Worm (Caenorhabditis elegans): ENCODE results near the gene Y116F11B.7.

Y116F11B.7 gene

ce11 chrV:19848014-19848413 lies at the start of gene Y116F11B.7:
TSS of gene Y116F11B.7 (plus strand) at chrV:19848314.
- TF ChIP-seq unc-62 (GFP tag; optimal IDR thresholded peaks at IDR 0.05): no peak

ce11 chrV:19801033-19801432 lies 47.1 kb upstream of the Y116F11B.7 start, which contains the start of gene Y116F11B.2:
TSS of gene Y116F11B.2 (minus strand) at chrV:19801133.
- no peak for TF ChIP-seq unc-62 (GFP tag; optimal IDR thresholded peaks at IDR 0.05)

- TF ChIP-seq unc-62 (GFP tag; optimal IDR thresholded peaks at IDR 0.05): no peak
Measured at ce11 chrV:19802797-19803196, 45.3 kb upstream of the Y116F11B.7 start.

ce11 chrV:19805548-19805947 lies 42.6 kb upstream of the Y116F11B.7 start:
- TF ChIP-seq unc-62 (GFP tag; optimal IDR thresholded peaks at IDR 0.05): no peak

- no peak for TF ChIP-seq unc-62 (GFP tag; optimal IDR thresholded peaks at IDR 0.05)
Measured at ce11 chrV:19814833-19815232, 33.3 kb upstream of the Y116F11B.7 start, which contains the start of gene daf-28. TSS of gene daf-28 (plus strand) at chrV:19815133.

- no peak for TF ChIP-seq unc-62 (GFP tag; optimal IDR thresholded peaks at IDR 0.05)
Measured at ce11 chrV:19820178-19820577, 27.9 kb upstream of the Y116F11B.7 start.

- TF ChIP-seq unc-62 (GFP tag; optimal IDR thresholded peaks at IDR 0.05): no peak
Measured at ce11 chrV:19822093-19822492, 26.0 kb upstream of the Y116F11B.7 start, which contains the start of gene Y116F11B.17. TSS of gene Y116F11B.17 (minus strand) at chrV:19822193.

- no peak for TF ChIP-seq unc-62 (GFP tag; optimal IDR thresholded peaks at IDR 0.05)
Measured at ce11 chrV:19827481-19827880, 20.6 kb upstream of the Y116F11B.7 start.

ce11 chrV:19829225-19829624 lies 18.9 kb upstream of the Y116F11B.7 start:
- no peak for TF ChIP-seq unc-62 (GFP tag; optimal IDR thresholded peaks at IDR 0.05)

ce11 chrV:19830815-19831214 lies 17.3 kb upstream of the Y116F11B.7 start, which contains the start of gene pcp-4:
TSS of gene pcp-4 (minus strand) at chrV:19831011.
- no peak for TF ChIP-seq unc-62 (GFP tag; optimal IDR thresholded peaks at IDR 0.05)

ce11 chrV:19831588-19831987 lies 16.5 kb upstream of the Y116F11B.7 start:
- no peak for TF ChIP-seq unc-62 (GFP tag; optimal IDR thresholded peaks at IDR 0.05)

- TF ChIP-seq unc-62 (GFP tag; optimal IDR thresholded peaks at IDR 0.05): no peak
Measured at ce11 chrV:19836142-19836541, 12.0 kb upstream of the Y116F11B.7 start, which contains the start of gene srw-38. TSS of gene srw-38 (plus strand) at chrV:19836442.

ce11 chrV:19845927-19846845 lies 1.9 kb upstream of the Y116F11B.7 start, which contains the start of gene Y116F11B.6:
TSS of gene Y116F11B.6 (minus strand) at chrV:19845977.
- no peak for TF ChIP-seq unc-62 (GFP tag; optimal IDR thresholded peaks at IDR 0.05)

- TF ChIP-seq unc-62 (GFP tag; optimal IDR thresholded peaks at IDR 0.05): no peak
Measured at ce11 chrV:19853610-19854009, 5.5 kb downstream of the Y116F11B.7 start.

ce11 chrV:19856335-19856734 lies 8.2 kb downstream of the Y116F11B.7 start:
- no peak for TF ChIP-seq unc-62 (GFP tag; optimal IDR thresholded peaks at IDR 0.05)

ce11 chrV:19856933-19857332 lies 8.8 kb downstream of the Y116F11B.7 start:
- TF ChIP-seq unc-62 (GFP tag; optimal IDR thresholded peaks at IDR 0.05): no peak

ce11 chrV:19857334-19857733 lies 9.2 kb downstream of the Y116F11B.7 start, which contains the start of gene Y116F11B.8:
TSS of gene Y116F11B.8 (plus strand) at chrV:19857634.
- TF ChIP-seq unc-62 (GFP tag; optimal IDR thresholded peaks at IDR 0.05): no peak

Data from whole organism, dauer.